Worm (Caenorhabditis elegans) whole organism, late embryonic: Measurements from ENCODE around the gene C53A5.17.

Source experiments
- ceh-31 ChIP-seq: sonication (generic microtip); optimal IDR thresholded peaks from 2 replicates; lab custom pipeline; 2016; ENCODE audit warnings: missing genetic modification characterization, missing compliant biosample characterization
- dmd-4 ChIP-seq: sonication (generic microtip); optimal IDR thresholded peaks from 2 replicates; lab custom pipeline; 2016; ENCODE audit warnings: borderline replicate concordance, missing genetic modification characterization, missing compliant biosample characterization
- dve-1 ChIP-seq: sonication (generic microtip); optimal IDR thresholded peaks from 2 replicates; lab custom pipeline; 2017; ENCODE audit warnings: antibody characterized with exemption, mild to moderate bottlenecking, missing genetic modification characterization, missing compliant biosample characterization
- fkh-10 ChIP-seq: fragments of 150-350 bp; optimal IDR thresholded peaks from 2 replicates; lab custom pipeline; 2014; ENCODE audit warnings: missing biosample characterization, missing genetic modification reagents, missing genetic modification characterization
- hlh-30 ChIP-seq: sonication (generic microtip); optimal IDR thresholded peaks from 2 replicates; lab custom pipeline; 2017; ENCODE audit warnings: antibody characterized with exemption, missing genetic modification characterization, missing compliant biosample characterization; ENCODE audit not compliant: insufficient read depth
- hlh-6 ChIP-seq: sonication (generic microtip); optimal IDR thresholded peaks from 2 replicates; lab custom pipeline; 2016; ENCODE audit warnings: missing genotype, missing genetic modification characterization, missing compliant biosample characterization
- mec-3 ChIP-seq: sonication (generic microtip); optimal IDR thresholded peaks from 2 replicates; lab custom pipeline; 2016; ENCODE audit warnings: borderline replicate concordance, missing genetic modification characterization, missing compliant biosample characterization
- pag-3 ChIP-seq: sonication (generic microtip); optimal IDR thresholded peaks from 2 replicates; lab custom pipeline; 2016; ENCODE audit warnings: missing compliant biosample characterization, missing genetic modification characterization, borderline replicate concordance
- unc-86 ChIP-seq: sonication (generic microtip); optimal IDR thresholded peaks from 2 replicates; lab custom pipeline; 2016; ENCODE audit warnings: missing genetic modification characterization, missing compliant biosample characterization

ce11 chrV:14504774-14505173 lies 16.1 kb downstream of the C53A5.17 start:
- no peak for TF ChIP-seq fkh-10 (GFP tag; lab: Kevin White, UChicago)
- TF ChIP-seq dmd-4 (tag; lab: Kevin White, UChicago) = no peak
- no peak for TF ChIP-seq hlh-6 (tag; lab: Kevin White, UChicago)
- no peak for TF ChIP-seq hlh-30 (tag; lab: Kevin White, UChicago)
- no peak for TF ChIP-seq ceh-31 (tag; lab: Kevin White, UChicago)
- no peak for TF ChIP-seq mec-3 (tag; lab: Kevin White, UChicago)
- no peak for TF ChIP-seq pag-3 (tag; lab: Kevin White, UChicago)
- no peak for TF ChIP-seq unc-86 (tag; lab: Kevin White, UChicago)
- no peak for TF ChIP-seq dve-1 (tag; lab: Kevin White, UChicago)
